Worm (Caenorhabditis elegans): ENCODE data around the gene C25D7.10.

DNA sequence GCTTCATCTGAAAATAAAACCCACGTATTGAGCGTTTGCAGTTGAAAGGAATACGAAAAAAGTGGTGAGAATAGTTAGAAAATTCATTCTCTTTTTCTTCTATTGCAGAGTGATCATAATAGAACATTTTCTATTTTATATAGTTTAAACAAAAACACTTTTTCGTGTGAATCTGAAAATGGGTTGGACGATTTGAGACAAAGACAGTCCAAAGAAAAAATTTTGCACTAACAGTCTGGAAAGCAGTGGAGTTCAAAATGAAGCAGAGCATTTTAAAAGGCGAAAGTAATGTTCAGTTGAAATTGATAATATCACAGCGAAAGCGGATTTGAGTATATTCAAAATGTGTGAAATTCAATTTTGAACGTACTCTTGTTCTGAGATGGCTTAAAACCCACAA lies 21.3 kb downstream of the C25D7.10 start, which contains the start of gene C01G10.18:
- TF ChIP-seq nhr-237 (tag; optimal IDR thresholded peaks at IDR 0.05), result no peak
- TF ChIP-seq unc-62 (GFP tag; optimal IDR thresholded peaks at IDR 0.05), result no peak
- no peak for TF ChIP-seq nhr-77 (tag; optimal IDR thresholded peaks at IDR 0.05)
- no peak for TF ChIP-seq egl-27 (tag; optimal IDR thresholded peaks at IDR 0.05)
- no peak for TF ChIP-seq fkh-10 (GFP tag; optimal IDR thresholded peaks at IDR 0.05)
- TF ChIP-seq ztf-4 (tag; optimal IDR thresholded peaks at IDR 0.05), result no peak
- TF ChIP-seq unc-39 (tag; optimal IDR thresholded peaks at IDR 0.05), result no peak
- no peak for TF ChIP-seq lin-39 (tag; optimal IDR thresholded peaks at IDR 0.05)
- no peak for TF ChIP-seq zag-1 (tag; optimal IDR thresholded peaks at IDR 0.05)
- no peak for TF ChIP-seq sea-2 (GFP tag; optimal IDR thresholded peaks at IDR 0.05)
- TF ChIP-seq ztf-11 (tag; optimal IDR thresholded peaks at IDR 0.05), result no peak

Data from whole organism, L3 larva.